Worm (Caenorhabditis elegans): ENCODE measurements around the gene R155.5.

The R155.5 gene

DNA sequence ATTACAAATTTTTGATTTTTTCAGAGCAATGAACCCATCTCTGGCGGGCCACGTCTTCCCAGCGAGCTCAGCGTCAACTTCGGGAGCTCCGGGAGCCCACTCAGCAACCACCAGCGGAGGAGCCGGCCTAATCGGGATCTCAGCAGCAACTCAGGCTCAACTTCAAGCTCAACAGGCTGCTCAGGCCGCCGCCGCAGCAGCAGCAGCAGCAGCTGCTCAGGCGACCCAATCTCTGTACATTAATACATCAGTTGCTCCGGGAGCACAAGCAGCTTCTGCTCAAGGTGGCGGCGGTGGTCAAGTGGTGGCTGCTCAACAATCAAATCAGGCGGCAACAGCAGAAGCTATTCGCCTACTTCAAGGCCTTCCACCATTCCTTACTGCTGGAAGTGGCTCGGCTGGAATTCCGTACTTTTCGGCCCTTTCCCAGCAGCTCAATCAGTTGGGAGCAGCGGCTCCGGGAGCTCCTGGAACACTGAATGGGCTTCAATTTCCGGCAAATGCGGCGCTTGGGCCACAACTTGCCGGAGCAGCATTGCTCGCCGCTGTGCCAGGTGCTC is 39.5 kb downstream of the R155.5 start:
- TF ChIP-seq ztf-11 (tag; optimal IDR thresholded peaks at IDR 0.05) (no peak), lin-11 (tag; optimal IDR thresholded peaks at IDR 0.05) (no peak), nhr-237 (tag; optimal IDR thresholded peaks at IDR 0.05) (no peak), skn-1 (tag; optimal IDR thresholded peaks at IDR 0.05) (no peak), unc-62 (GFP tag; optimal IDR thresholded peaks at IDR 0.05) (no peak), nhr-11 (tag; optimal IDR thresholded peaks at IDR 0.05) (no peak), C34F6.9 (tag; optimal IDR thresholded peaks at IDR 0.05) (no peak), mdl-1 (tag; optimal IDR thresholded peaks at IDR 0.05) (no peak), ceh-16 (tag; optimal IDR thresholded peaks at IDR 0.05) (no peak)

DNA sequence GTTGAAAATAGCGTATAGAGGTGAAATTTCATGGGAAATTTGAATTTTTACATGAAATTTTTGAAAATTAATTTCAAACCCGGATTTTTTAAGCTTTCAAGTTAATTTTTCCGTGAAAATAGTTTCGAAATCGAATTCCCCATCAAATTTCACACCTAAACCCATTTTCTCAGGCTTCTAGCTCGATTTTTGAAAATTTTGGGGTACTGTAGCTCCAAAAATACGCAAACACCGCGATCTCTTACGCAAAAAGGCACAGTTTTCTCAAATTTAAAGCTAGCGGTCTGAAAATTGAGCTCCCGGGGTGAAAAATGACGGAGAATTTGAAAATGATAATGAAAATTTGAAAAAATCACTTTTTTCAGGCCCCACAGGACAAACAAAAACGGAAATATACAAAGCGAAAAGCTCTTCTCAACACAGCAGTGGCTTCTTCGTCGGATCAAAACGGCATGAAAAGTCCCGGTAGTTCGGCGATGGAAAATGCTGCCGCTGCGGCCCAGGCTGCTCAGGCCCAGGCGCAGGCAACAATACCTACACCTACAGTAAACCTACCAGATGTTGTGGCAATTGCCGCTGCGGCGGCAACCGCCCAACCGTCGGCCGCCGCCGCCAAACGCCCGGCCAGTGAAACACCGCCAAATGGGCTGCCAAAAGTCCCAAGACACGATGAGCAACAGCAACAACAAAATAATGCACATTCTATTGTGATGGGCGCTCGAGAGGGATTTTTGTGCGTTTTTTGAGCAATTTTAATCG is 41.4 kb downstream of the R155.5 start:
- TF ChIP-seq lsy-2 (tag; optimal IDR thresholded peaks at IDR 0.05) = peak; percentile 2 to 63
- no peak for TF ChIP-seq R02D3.7 (tag; optimal IDR thresholded peaks at IDR 0.05)
- no peak for TF ChIP-seq ama-1 (optimal IDR thresholded peaks at IDR 0.05)
- peak; percentile 60 for TF ChIP-seq lin-13 (GFP tag; optimal IDR thresholded peaks at IDR 0.05)

DNA sequence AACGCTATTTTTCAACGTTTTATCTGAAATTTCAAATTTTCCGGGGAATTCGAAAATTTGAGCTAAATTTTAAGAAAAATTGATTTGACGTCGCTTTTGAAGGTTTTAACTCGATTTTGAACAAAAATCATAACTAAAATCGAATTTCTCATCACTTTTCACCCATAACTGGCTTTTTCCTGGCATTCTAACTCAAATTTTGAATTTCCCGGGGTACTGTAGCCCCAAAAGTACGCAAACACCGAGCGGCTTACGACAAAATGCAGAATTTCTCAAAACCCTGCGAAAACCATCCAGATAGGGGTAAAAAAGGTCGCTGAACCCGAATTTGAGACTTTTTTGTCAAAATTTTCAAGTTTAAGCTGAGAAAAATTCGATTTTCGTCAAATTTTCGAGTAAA is 43.1 kb downstream of the R155.5 start:
- no peak for TF ChIP-seq unc-55 (GFP tag; optimal IDR thresholded peaks at IDR 0.05)
- no peak for TF ChIP-seq nhr-21 (tag; optimal IDR thresholded peaks at IDR 0.05)
- TF ChIP-seq lin-13 (GFP tag; optimal IDR thresholded peaks at IDR 0.05) = peak; percentile 21
- no peak for TF ChIP-seq ztf-11 (tag; optimal IDR thresholded peaks at IDR 0.05)
- no peak for TF ChIP-seq nhr-129 (tag; optimal IDR thresholded peaks at IDR 0.05)
- no peak for TF ChIP-seq ama-1 (optimal IDR thresholded peaks at IDR 0.05)
- TF ChIP-seq ztf-1 (GFP tag; conservative IDR thresholded peaks at IDR 0.05) = no peak
- TF ChIP-seq lsy-2 (tag; optimal IDR thresholded peaks at IDR 0.05) = peak; percentile 14 to 29
- no peak for TF ChIP-seq ztf-4 (tag; optimal IDR thresholded peaks at IDR 0.05)
- TF ChIP-seq ceh-82 (tag; optimal IDR thresholded peaks at IDR 0.05) = no peak
- no peak for TF ChIP-seq nhr-23 (tag; optimal IDR thresholded peaks at IDR 0.05)
- no peak for TF ChIP-seq crh-2 (tag; optimal IDR thresholded peaks at IDR 0.05)
- TF ChIP-seq nhr-6 (tag; optimal IDR thresholded peaks at IDR 0.05) = no peak
- no peak for TF ChIP-seq mdl-1 (tag; optimal IDR thresholded peaks at IDR 0.05)
- no peak for TF ChIP-seq lin-11 (tag; optimal IDR thresholded peaks at IDR 0.05)

DNA sequence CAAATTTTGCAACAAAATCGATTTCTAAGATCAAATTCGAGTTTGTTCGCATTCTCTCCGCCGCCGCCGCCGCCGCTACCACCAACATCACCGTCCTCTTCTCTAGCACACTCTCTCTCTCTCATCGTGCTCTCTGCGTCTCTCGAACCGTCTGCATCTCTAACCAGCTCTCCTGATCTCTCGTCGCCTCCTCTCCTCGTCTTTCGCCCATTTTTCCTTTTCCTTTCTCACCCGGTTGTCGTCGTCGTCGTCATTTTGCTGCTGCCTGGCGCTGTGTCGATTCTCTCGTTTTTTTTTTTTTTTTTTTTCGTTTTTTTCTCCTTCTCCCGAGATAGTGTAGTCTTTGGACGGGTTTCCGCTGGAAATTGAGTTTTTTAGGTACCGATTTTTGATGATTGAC is 43.9 kb downstream of the R155.5 start:
- TF ChIP-seq lin-11 (tag; optimal IDR thresholded peaks at IDR 0.05) (peak; percentile 75), unc-39 (tag; optimal IDR thresholded peaks at IDR 0.05) (no peak), ZK546.5 (tag; optimal IDR thresholded peaks at IDR 0.05) (no peak), sma-3 (GFP tag; optimal IDR thresholded peaks at IDR 0.05) (peak; percentile 94), nhr-12 (tag; optimal IDR thresholded peaks at IDR 0.05) (no peak), crh-2 (tag; optimal IDR thresholded peaks at IDR 0.05) (peak; percentile 89), nhr-237 (tag; optimal IDR thresholded peaks at IDR 0.05) (no peak), R02D3.7 (tag; optimal IDR thresholded peaks at IDR 0.05) (no peak), Y55F3AM.14 (GFP tag; optimal IDR thresholded peaks at IDR 0.05) (peak; percentile 95), nhr-25 (tag; optimal IDR thresholded peaks at IDR 0.05) (peak; percentile 93), elt-1 (tag; optimal IDR thresholded peaks at IDR 0.05) (peak; percentile 38), zag-1 (tag; optimal IDR thresholded peaks at IDR 0.05) (peak; percentile 40), lin-13 (GFP tag; optimal IDR thresholded peaks at IDR 0.05) (peak; percentile 92), ama-1 (optimal IDR thresholded peaks at IDR 0.05) (peak; percentile 49), peb-1 (tag; optimal IDR thresholded peaks at IDR 0.05) (no peak), aly-2 (tag; optimal IDR thresholded peaks at IDR 0.05) (no peak), F13H6.1 (tag; optimal IDR thresholded peaks at IDR 0.05) (peak; percentile 99), nhr-129 (tag; optimal IDR thresholded peaks at IDR 0.05) (peak; percentile 73), nhr-21 (tag; optimal IDR thresholded peaks at IDR 0.05) (peak; percentile 94), egl-27 (tag; optimal IDR thresholded peaks at IDR 0.05) (peak; percentile 99), lin-39 (tag; optimal IDR thresholded peaks at IDR 0.05) (no peak), sma-9 (GFP tag; optimal IDR thresholded peaks at IDR 0.05) (peak; percentile 100), sma-9 (tag; optimal IDR thresholded peaks at IDR 0.05) (peak; percentile 91), blmp-1 (tag; optimal IDR thresholded peaks at IDR 0.05; ENCODE audit: insufficient read depth) (peak; percentile 96), ztf-11 (tag; optimal IDR thresholded peaks at IDR 0.05) (no peak), gmeb-1 (tag; optimal IDR thresholded peaks at IDR 0.05) (peak; percentile 84), lsy-2 (tag; optimal IDR thresholded peaks at IDR 0.05) (peak; percentile 52 to 86), dmd-4 (tag; optimal IDR thresholded peaks at IDR 0.05) (no peak), nhr-23 (tag; optimal IDR thresholded peaks at IDR 0.05) (no peak), snpc-4 (tag; optimal IDR thresholded peaks at IDR 0.05) (peak; percentile 38), nhr-77 (tag; optimal IDR thresholded peaks at IDR 0.05) (peak; percentile 33), ztf-1 (GFP tag; conservative IDR thresholded peaks at IDR 0.05) (no peak), ztf-4 (tag; optimal IDR thresholded peaks at IDR 0.05) (peak; percentile 81), sem-4 (tag; optimal IDR thresholded peaks at IDR 0.05) (peak; percentile 92), nhr-11 (tag; optimal IDR thresholded peaks at IDR 0.05) (no peak), nhr-10 (tag; optimal IDR thresholded peaks at IDR 0.05) (peak; percentile 25), ceh-16 (tag; optimal IDR thresholded peaks at IDR 0.05) (no peak)

Data from whole organism, L2 larva.